Worm (Caenorhabditis elegans) whole organism, L3 larva: ENCODE data around the gene F46B3.23.

ENCODE experiments used
- egl-27 ChIP-seq: sonication (generic microtip); optimal IDR thresholded peaks from 4 replicates; lab custom pipeline; 2017; ENCODE audit warnings: missing biosample characterization, missing genetic modification reagents, missing genetic modification characterization
- fkh-2 ChIP-seq: fragments of 150-350 bp; optimal IDR thresholded peaks from 2 replicates; lab custom pipeline; 2014; ENCODE audit warnings: missing biosample characterization, missing genetic modification reagents, missing genetic modification characterization
- hmg-11 ChIP-seq: sonication (generic microtip); optimal IDR thresholded peaks from 2 replicates; lab custom pipeline; 2016; ENCODE audit warnings: missing genetic modification characterization, missing compliant biosample characterization
- jun-1 ChIP-seq: fragments of 150-350 bp; optimal IDR thresholded peaks from 2 replicates; lab custom pipeline; 2014; ENCODE audit warnings: missing biosample characterization, missing genetic modification reagents, missing genetic modification characterization
- lsy-12 ChIP-seq: sonication (generic microtip); optimal IDR thresholded peaks from 2 replicates; lab custom pipeline; 2016; ENCODE audit warnings: mild to moderate bottlenecking, missing genetic modification characterization, missing compliant biosample characterization
- mml-1 ChIP-seq: fragments of 150-350 bp; sonication (generic microtip); optimal IDR thresholded peaks from 3 replicates; lab custom pipeline; 2014; ENCODE audit warnings: missing biosample characterization, missing genetic modification characterization
- nhr-11 ChIP-seq: fragments of 150-350 bp; optimal IDR thresholded peaks from 2 replicates; lab custom pipeline; 2014; ENCODE audit warnings: missing biosample characterization, missing genetic modification characterization
- nhr-76 ChIP-seq: fragments of 150-350 bp; sonication (generic microtip); optimal IDR thresholded peaks from 5 replicates; lab custom pipeline; 2014; ENCODE audit warnings: missing biosample characterization, missing genetic modification characterization
- tbx-2 ChIP-seq: sonication (generic microtip); optimal IDR thresholded peaks from 2 replicates; lab custom pipeline; 2016; ENCODE audit warnings: mild to moderate bottlenecking, missing genetic modification characterization, missing compliant biosample characterization
- unc-62 ChIP-seq: fragments of 150-350 bp; sonication (generic microtip); optimal IDR thresholded peaks from 4 replicates; lab custom pipeline; 2014; ENCODE audit warnings: missing biosample characterization, missing genetic modification reagents, missing genetic modification characterization
- zag-1 ChIP-seq: fragments of 150-350 bp; optimal IDR thresholded peaks from 2 replicates; lab custom pipeline; 2014; ENCODE audit warnings: missing biosample characterization, missing genetic modification characterization
- ztf-11 ChIP-seq: fragments of 150-350 bp; optimal IDR thresholded peaks from 2 replicates; lab custom pipeline; 2014; ENCODE audit warnings: missing biosample characterization, missing genetic modification characterization

DNA sequence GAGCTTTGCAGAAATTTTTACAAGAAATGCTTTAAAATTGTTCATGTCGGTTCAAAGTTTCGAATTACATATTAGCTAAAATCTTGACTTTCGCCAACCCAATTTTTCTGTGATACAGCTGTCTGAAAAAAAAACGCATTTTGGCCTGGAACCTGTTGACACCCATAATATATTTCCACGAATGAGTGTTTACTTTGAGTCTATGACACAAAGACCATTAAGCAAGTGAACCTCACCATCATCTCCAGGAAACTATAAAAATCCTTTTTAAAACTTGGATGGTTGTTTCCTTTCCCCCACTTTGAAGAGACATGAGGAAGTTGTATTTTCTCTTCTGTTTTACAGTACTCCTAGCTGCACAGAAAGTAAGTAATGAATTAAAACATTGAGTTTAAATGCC lies 32.2 kb downstream of the F46B3.23 start, which contains the start of gene clec-263:
- TF ChIP-seq mml-1 (no peak), nhr-11 (tag; lab: Kevin White, UChicago) (no peak), ztf-11 (tag; lab: Kevin White, UChicago) (no peak), fkh-2 (no peak), jun-1 (tag; lab: Kevin White, UChicago) (no peak), nhr-76 (no peak), lsy-12 (no peak), egl-27 (no peak), zag-1 (tag; lab: Kevin White, UChicago) (no peak), tbx-2 (tag; lab: Kevin White, UChicago) (no peak), hmg-11 (tag; lab: Kevin White, UChicago) (no peak), unc-62 (no peak)
